Fruit fly (Drosophila melanogaster) whole organism, wandering third instar larva: Measurements from ENCODE around the gene meso18E.

Experiments
- Abd-B ChIP-seq: fragments of >200 bp; optimal IDR thresholded peaks from 2 replicates; lab custom pipeline; 2017; ENCODE audit warnings: missing biosample characterization, missing genetic modification characterization
- Dfd ChIP-seq: fragments of >200 bp; optimal IDR thresholded peaks from 2 replicates; lab custom pipeline; 2017; ENCODE audit warnings: missing biosample characterization, missing genetic modification characterization
- GATAd ChIP-seq: sonication (Bioruptor generic); optimal IDR thresholded peaks from 2 replicates; lab custom pipeline; 2016; ENCODE audit warnings: missing biosample characterization, missing genetic modification characterization
- HLH106 ChIP-seq: fragments of 200-800 bp; optimal IDR thresholded peaks from 3 replicates; lab custom pipeline; 2019; ENCODE audit warnings: missing biosample characterization, mild to moderate bottlenecking, missing genetic modification characterization, moderate library complexity
- Hr78 ChIP-seq: fragments of >200 bp; optimal IDR thresholded peaks from 2 replicates; lab custom pipeline; 2017; ENCODE audit warnings: missing biosample characterization, missing genetic modification characterization
- OdsH ChIP-seq: fragments of 200-800 bp; sonication (Bioruptor generic); optimal IDR thresholded peaks from 2 replicates; lab custom pipeline; 2016; ENCODE audit warnings: missing biosample characterization, mild to moderate bottlenecking, missing genetic modification characterization
- brk ChIP-seq: fragments of 200-800 bp; sonication (Bioruptor generic); optimal IDR thresholded peaks from 2 replicates; lab custom pipeline; 2016; ENCODE audit warnings: missing biosample characterization, mild to moderate bottlenecking, missing genetic modification characterization
- fru ChIP-seq: fragments of 200-800 bp; sonication (Bioruptor generic); optimal IDR thresholded peaks from 3 replicates; lab custom pipeline; 2016; ENCODE audit warnings: missing biosample characterization, mild to moderate bottlenecking, missing genetic modification characterization
- pan ChIP-seq: fragments of >200 bp; optimal IDR thresholded peaks from 2 replicates; lab custom pipeline; 2017
- psq ChIP-seq: fragments of 200-800 bp; sonication (Bioruptor generic); optimal IDR thresholded peaks from 3 replicates; lab custom pipeline; 2017; ENCODE audit warnings: missing biosample characterization, mild to moderate bottlenecking, missing genetic modification characterization, moderate library complexity
- sage ChIP-seq: fragments of 200-800 bp; sonication (Bioruptor generic); optimal IDR thresholded peaks from 2 replicates; lab custom pipeline; 2016; ENCODE audit warnings: missing biosample characterization, mild to moderate bottlenecking, missing genetic modification characterization
- usp ChIP-seq: fragments of >200 bp; optimal IDR thresholded peaks from 2 replicates; lab custom pipeline; 2017; ENCODE audit warnings: missing biosample characterization, missing genetic modification characterization
- woc ChIP-seq: sonication (Bioruptor generic); optimal IDR thresholded peaks from 2 replicates; lab custom pipeline; 2016; ENCODE audit warnings: missing biosample characterization, mild to moderate bottlenecking, missing genetic modification characterization

dm6 chrX:19683040-19683875, 29.6 kb downstream of the meso18E start, which contains the start of the genes dome and Ubqn:
- TF ChIP-seq Dfd (GFP tag; lab: Kevin White, UChicago) (no peak), fru (GFP tag; lab: Kevin White, UChicago) (peak; percentile 30), psq (GFP tag; lab: Kevin White, UChicago) (no peak), Abd-B (GFP tag; lab: Kevin White, UChicago) (no peak), HLH106 (tag; lab: Kevin White, UChicago) (peak; percentile 16), woc (peak; percentile 1), usp (GFP tag; lab: Kevin White, UChicago) (no peak), Hr78 (GFP tag; lab: Kevin White, UChicago) (no peak), pan (lab: Kevin White, UChicago) (no peak), sage (no peak), GATAd (GFP tag; lab: Kevin White, UChicago) (no peak), OdsH (no peak), brk (no peak)
